Fruit fly (Drosophila melanogaster) whole organism, embryonic: ENCODE results near the gene Rdl.

Source experiments
- ATbp ChIP-seq: fragments of 200-800 bp; sonication (Bioruptor generic); optimal IDR thresholded peaks from 2 replicates; lab custom pipeline; 2017; ENCODE audit warnings: missing biosample characterization, mild to moderate bottlenecking, missing genetic modification characterization, missing genetic modification reagents
- Antp ChIP-seq: fragments of 200-800 bp; sonication (Bioruptor generic); optimal IDR thresholded peaks from 3 replicates; lab custom pipeline; 2016; ENCODE audit warnings: missing biosample characterization, missing genetic modification characterization
- Atf3 ChIP-seq: fragments of 200-800 bp; sonication (Bioruptor generic); optimal IDR thresholded peaks from 3 replicates; lab custom pipeline; 2016; ENCODE audit warnings: missing biosample characterization, missing genetic modification characterization
- C15 ChIP-seq: fragments of 200-800 bp; sonication (Bioruptor generic); IDR thresholded peaks from 3 replicates; pipeline ENCODE4 v1.3.6; 2022; ENCODE audit warnings: missing biosample characterization, missing genetic modification characterization
- CG1024 ChIP-seq: fragments of 200-800 bp; sonication (Bioruptor generic); IDR thresholded peaks from 2 replicates; pipeline ENCODE4 v1.3.6; 2022; ENCODE audit warnings: missing biosample characterization, missing genetic modification characterization
- CG10431 ChIP-seq: fragments of 200-800 bp; sonication (Bioruptor generic); optimal IDR thresholded peaks from 3 replicates; lab custom pipeline; 2018; ENCODE audit warnings: missing biosample characterization, mild to moderate bottlenecking, missing genetic modification characterization
- CG10959 ChIP-seq: fragments of 200-800 bp; sonication (Bioruptor generic); IDR thresholded peaks from 2 replicates; pipeline ENCODE4 v1.3.6; 2022; ENCODE audit warnings: missing biosample characterization, missing genetic modification characterization
- CG13894 ChIP-seq: fragments of 200-800 bp; sonication (Bioruptor generic); optimal IDR thresholded peaks from 3 replicates; lab custom pipeline; 2018; ENCODE audit warnings: missing biosample characterization, mild to moderate bottlenecking, missing genetic modification characterization, moderate library complexity
- CG15696 ChIP-seq: fragments of 200-800 bp; sonication (Bioruptor generic); optimal IDR thresholded peaks from 2 replicates; lab custom pipeline; 2019; ENCODE audit warnings: missing biosample characterization, mild to moderate bottlenecking, missing genetic modification characterization, moderate library complexity
- CG17361 ChIP-seq: fragments of 200-800 bp; sonication (Bioruptor generic); IDR thresholded peaks from 3 replicates; pipeline ENCODE4 v1.3.6; 2022; ENCODE audit warnings: missing biosample characterization, missing genetic modification characterization
- CG17612 ChIP-seq: fragments of 200-800 bp; sonication (Bioruptor generic); IDR thresholded peaks from 2 replicates; pipeline ENCODE4 v1.3.6; 2022; ENCODE audit warnings: missing biosample characterization, missing genetic modification characterization
- CG1792 ChIP-seq: fragments of 200-800 bp; sonication (Bioruptor generic); optimal IDR thresholded peaks from 2 replicates; lab custom pipeline; 2016; ENCODE audit warnings: missing biosample characterization, missing genetic modification characterization
- CG30403 ChIP-seq: fragments of 200-800 bp; sonication (Bioruptor generic); optimal IDR thresholded peaks from 3 replicates; lab custom pipeline; 2016; ENCODE audit warnings: missing biosample characterization, missing genetic modification characterization
- CG32772 ChIP-seq: fragments of 200-800 bp; sonication (Bioruptor generic); IDR thresholded peaks from 2 replicates; pipeline ENCODE4 v1.3.6; 2022; ENCODE audit warnings: missing biosample characterization, missing genetic modification characterization
- CG33213 ChIP-seq: fragments of 200-800 bp; sonication (Bioruptor generic); optimal IDR thresholded peaks from 3 replicates; lab custom pipeline; 2016; ENCODE audit warnings: missing biosample characterization, missing genetic modification characterization
- CG34422 ChIP-seq: fragments of 200-800 bp; sonication (Bioruptor generic); IDR thresholded peaks from 3 replicates; pipeline ENCODE4 v1.3.6; 2022; ENCODE audit warnings: missing biosample characterization, missing genetic modification characterization
- CG3995 ChIP-seq: fragments of 200-800 bp; sonication (Bioruptor generic); optimal IDR thresholded peaks from 3 replicates; lab custom pipeline; 2016; ENCODE audit warnings: missing biosample characterization, missing genetic modification characterization
- CG5245 ChIP-seq: fragments of 200-800 bp; sonication (Bioruptor generic); optimal IDR thresholded peaks from 3 replicates; lab custom pipeline; 2016; ENCODE audit warnings: missing biosample characterization, missing genetic modification characterization
- CG6175 ChIP-seq: fragments of 200-800 bp; sonication (Bioruptor generic); IDR thresholded peaks from 3 replicates; pipeline ENCODE4 v1.3.6; 2022; ENCODE audit warnings: missing biosample characterization, missing genetic modification characterization
- CG6272 ChIP-seq: fragments of 200-800 bp; sonication (Bioruptor generic); IDR thresholded peaks from 2 replicates; pipeline ENCODE4 v1.3.6; 2022; ENCODE audit warnings: missing biosample characterization, missing genetic modification characterization
- CG7372 ChIP-seq: fragments of 200-800 bp; sonication (Bioruptor generic); IDR thresholded peaks from 2 replicates; pipeline ENCODE4 v1.3.6; 2022; ENCODE audit warnings: missing biosample characterization, missing genetic modification characterization
- CG7786 ChIP-seq: fragments of 200-800 bp; sonication (Bioruptor generic); optimal IDR thresholded peaks from 2 replicates; lab custom pipeline; 2016; ENCODE audit warnings: missing biosample characterization, missing genetic modification characterization
- Dll ChIP-seq: fragments of 200-800 bp; sonication (Bioruptor generic); IDR thresholded peaks from 4 replicates; pipeline ENCODE4 v1.3.6; 2022; ENCODE audit warnings: missing biosample characterization, missing genetic modification characterization; ENCODE audit not compliant: partially characterized antibody
- Gsc ChIP-seq: fragments of 200-800 bp; sonication (Bioruptor generic); IDR thresholded peaks from 2 replicates; pipeline ENCODE4 v1.3.6; 2022; ENCODE audit warnings: missing biosample characterization, missing genetic modification characterization
- Hand ChIP-seq: fragments of 200-800 bp; sonication (Bioruptor generic); optimal IDR thresholded peaks from 2 replicates; lab custom pipeline; 2017; ENCODE audit warnings: mild to moderate bottlenecking, missing biosample characterization, missing genetic modification reagents, missing genetic modification characterization
- MESR4 ChIP-seq: fragments of 200-800 bp; sonication (Bioruptor generic); optimal IDR thresholded peaks from 2 replicates; lab custom pipeline; 2018; ENCODE audit warnings: missing biosample characterization, mild to moderate bottlenecking, missing genetic modification characterization, moderate library complexity
- Mad ChIP-seq: fragments of 200-800 bp; sonication (Bioruptor generic); optimal IDR thresholded peaks from 2 replicates; lab custom pipeline; 2016; ENCODE audit warnings: missing biosample characterization, missing genetic modification characterization
- Myb ChIP-seq: fragments of 200-800 bp; sonication (Bioruptor generic); optimal IDR thresholded peaks from 2 replicates; lab custom pipeline; 2016; ENCODE audit warnings: missing biosample characterization, missing genetic modification characterization
- NfI ChIP-seq: fragments of 200-800 bp; sonication (Bioruptor generic); optimal IDR thresholded peaks from 3 replicates; lab custom pipeline; 2018; ENCODE audit warnings: missing biosample characterization, mild to moderate bottlenecking, missing genetic modification characterization, moderate library complexity
- PHDP ChIP-seq: fragments of 200-800 bp; sonication (Bioruptor generic); optimal IDR thresholded peaks from 3 replicates; lab custom pipeline; 2018; ENCODE audit warnings: missing biosample characterization, mild to moderate bottlenecking, missing genetic modification characterization, moderate library complexity
- Poxn ChIP-seq: fragments of 200-800 bp; sonication (Bioruptor generic); IDR thresholded peaks from 2 replicates; pipeline ENCODE4 v1.3.6; 2022; ENCODE audit warnings: missing biosample characterization, missing genetic modification characterization
- Ptx1 ChIP-seq: fragments of 200-800 bp; sonication (Bioruptor generic); IDR thresholded peaks from 2 replicates; pipeline ENCODE4 v1.3.6; 2022; ENCODE audit warnings: missing biosample characterization, missing genetic modification characterization
- Sox100B ChIP-seq: fragments of 200-800 bp; sonication (Bioruptor generic); optimal IDR thresholded peaks from 3 replicates; lab custom pipeline; 2018; ENCODE audit warnings: missing biosample characterization, mild to moderate bottlenecking, missing genetic modification characterization
- abd-A ChIP-seq: fragments of 200-800 bp; sonication (Bioruptor generic); optimal IDR thresholded peaks from 3 replicates; lab custom pipeline; 2019; ENCODE audit warnings: missing biosample characterization, mild to moderate bottlenecking, missing genetic modification characterization, moderate library complexity
- ase ChIP-seq: fragments of 200-800 bp; sonication (Bioruptor generic); IDR thresholded peaks from 3 replicates; pipeline ENCODE4 v1.3.6; 2022; ENCODE audit warnings: missing biosample characterization, missing genetic modification characterization
- bcd ChIP-seq: fragments of 200-800 bp; sonication (Bioruptor generic); optimal IDR thresholded peaks from 2 replicates; lab custom pipeline; 2017; ENCODE audit warnings: missing biosample characterization, mild to moderate bottlenecking, missing genetic modification characterization
- br ChIP-seq: fragments of >200 bp; optimal IDR thresholded peaks from 2 replicates; lab custom pipeline; 2017
- emc ChIP-seq: fragments of 200-800 bp; sonication (Bioruptor generic); optimal IDR thresholded peaks from 2 replicates; lab custom pipeline; 2016; ENCODE audit warnings: missing biosample characterization, missing genetic modification characterization
- ems ChIP-seq: fragments of 200-800 bp; sonication (Bioruptor generic); optimal IDR thresholded peaks from 3 replicates; lab custom pipeline; 2016; ENCODE audit warnings: missing biosample characterization, missing genetic modification characterization
- fd102C ChIP-seq: fragments of 200-800 bp; sonication (Bioruptor generic); optimal IDR thresholded peaks from 2 replicates; lab custom pipeline; 2018; ENCODE audit warnings: missing biosample characterization, mild to moderate bottlenecking, missing genetic modification characterization, moderate library complexity
- ftz-f1 ChIP-seq: fragments of 200-800 bp; sonication (Bioruptor generic); optimal IDR thresholded peaks from 2 replicates; lab custom pipeline; 2016; ENCODE audit warnings: missing biosample characterization, missing genetic modification characterization
- hkb ChIP-seq, 2 experiments: fragments of 200-800 bp in 1 of 2; fragments of >200 bp in 1 of 2; sonication (Bioruptor generic) in 1 of 2; IDR thresholded peaks in 1 of 2; optimal IDR thresholded peaks in 1 of 2; 2 replicates each; pipeline versions ENCODE4 v1.3.6 to Lab custom; 2017 to 2022; ENCODE audit warnings: missing biosample characterization in 1 of 2, missing genetic modification characterization in 1 of 2
- jumu ChIP-seq: fragments of 200-800 bp; sonication (Bioruptor generic); optimal IDR thresholded peaks from 3 replicates; lab custom pipeline; 2016; ENCODE audit warnings: missing biosample characterization, missing genetic modification characterization
- mld ChIP-seq: fragments of 200-800 bp; sonication (Bioruptor generic); IDR thresholded peaks from 3 replicates; pipeline ENCODE4 v1.3.6; 2022; ENCODE audit warnings: missing biosample characterization, missing genetic modification characterization; ENCODE audit not compliant: partially characterized antibody
- nau ChIP-seq: fragments of 200-800 bp; sonication (Bioruptor generic); optimal IDR thresholded peaks from 3 replicates; lab custom pipeline; 2017; ENCODE audit warnings: missing biosample characterization, mild to moderate bottlenecking, missing genetic modification characterization, missing genetic modification reagents
- onecut ChIP-seq: fragments of 200-800 bp; sonication (Bioruptor generic); IDR thresholded peaks from 2 replicates; pipeline ENCODE4 v1.3.6; 2022; ENCODE audit warnings: missing biosample characterization, missing genetic modification characterization
- sr ChIP-seq: fragments of 200-800 bp; sonication (Bioruptor generic); IDR thresholded peaks from 3 replicates; pipeline ENCODE4 v1.3.6; 2022; ENCODE audit warnings: missing biosample characterization, missing genetic modification characterization
- tgo ChIP-seq: fragments of 200-800 bp; sonication (Bioruptor generic); IDR thresholded peaks from 3 replicates; pipeline ENCODE4 v1.3.6; 2022; ENCODE audit warnings: missing biosample characterization, missing genetic modification characterization
- tin ChIP-seq: fragments of 200-800 bp; sonication (Bioruptor generic); optimal IDR thresholded peaks from 3 replicates; lab custom pipeline; 2016; ENCODE audit warnings: missing biosample characterization, missing genetic modification characterization
- trem ChIP-seq: fragments of 200-800 bp; optimal IDR thresholded peaks from 3 replicates; lab custom pipeline; 2019; ENCODE audit warnings: missing biosample characterization, mild to moderate bottlenecking, missing genetic modification characterization, moderate library complexity
- tup ChIP-seq: fragments of 200-800 bp; sonication (Bioruptor generic); optimal IDR thresholded peaks from 2 replicates; lab custom pipeline; 2016; ENCODE audit warnings: missing biosample characterization, mild to moderate bottlenecking, missing genetic modification characterization, moderate library complexity
- twi ChIP-seq: fragments of 200-800 bp; optimal IDR thresholded peaks from 2 replicates; lab custom pipeline; 2019; ENCODE audit warnings: missing biosample characterization, mild to moderate bottlenecking, missing genetic modification characterization, moderate library complexity
- zf30C ChIP-seq: fragments of 200-800 bp; sonication (Bioruptor generic); optimal IDR thresholded peaks from 3 replicates; lab custom pipeline; 2018; ENCODE audit warnings: missing biosample characterization, mild to moderate bottlenecking, missing genetic modification characterization

Rdl gene

dm6 chr3L:9121289-9121688 is 60.7 kb downstream of the Rdl start (continued):
- TF ChIP-seq ase = no peak
- peak; percentile 58 for TF ChIP-seq twi
- no peak for TF ChIP-seq jumu (GFP tag; lab: Kevin White, UChicago)
- no peak for TF ChIP-seq br
- no peak for TF ChIP-seq mld (GFP tag; lab: Robert Waterston, UW)
- peak; percentile 76 for TF ChIP-seq CG13894 (tag; lab: Kevin White, UChicago)
- peak; percentile 94 for TF ChIP-seq sr (GFP tag; lab: Robert Waterston, UW)
- no peak for TF ChIP-seq Atf3 (GFP tag; lab: Kevin White, UChicago)
- no peak for TF ChIP-seq Hand (GFP tag; lab: Kevin White, UChicago)
- no peak for TF ChIP-seq CG1792 (GFP tag; lab: Kevin White, UChicago)
- TF ChIP-seq CG6175 = no peak
- TF ChIP-seq CG17612 (GFP tag; lab: Robert Waterston, UW) = no peak
- no peak for TF ChIP-seq trem
- no peak for TF ChIP-seq CG7786 (GFP tag; lab: Kevin White, UChicago)
- no peak for TF ChIP-seq bcd (GFP tag; lab: Kevin White, UChicago)
- no peak for TF ChIP-seq emc (GFP tag; lab: Kevin White, UChicago)
- no peak for TF ChIP-seq CG10959 (GFP tag; lab: Robert Waterston, UW)
- TF ChIP-seq C15 = no peak
- TF ChIP-seq CG6272 = no peak
- TF ChIP-seq CG5245 (GFP tag; lab: Kevin White, UChicago) = no peak
- no peak for TF ChIP-seq Antp
- no peak for TF ChIP-seq MESR4
- TF ChIP-seq Gsc (GFP tag; lab: Robert Waterston, UW) = no peak
- TF ChIP-seq ATbp = no peak
- no peak for TF ChIP-seq CG3995 (GFP tag; lab: Kevin White, UChicago)
- TF ChIP-seq Dll (GFP tag; lab: Robert Waterston, UW) = no peak
- TF ChIP-seq abd-A (tag; lab: Kevin White, UChicago) = peak; percentile 70
- TF ChIP-seq Poxn = no peak
- no peak for TF ChIP-seq ftz-f1 (GFP tag; lab: Kevin White, UChicago)
- TF ChIP-seq CG7372 (GFP tag; lab: Robert Waterston, UW) = no peak
- no peak for TF ChIP-seq CG30403 (GFP tag; lab: Kevin White, UChicago)
- TF ChIP-seq tin (GFP tag; lab: Kevin White, UChicago) = no peak
- TF ChIP-seq Myb = no peak
- TF ChIP-seq CG33213 (GFP tag; lab: Kevin White, UChicago) = no peak
- TF ChIP-seq Mad (GFP tag; lab: Kevin White, UChicago) = no peak
- TF ChIP-seq NfI (GFP tag; lab: Kevin White, UChicago) = no peak
- TF ChIP-seq CG32772 (GFP tag; lab: Robert Waterston, UW) = no peak
- TF ChIP-seq zf30C (GFP tag; lab: Kevin White, UChicago) = no peak
- peak; percentile 8 for TF ChIP-seq nau (GFP tag; lab: Kevin White, UChicago)
- TF ChIP-seq CG17361 (GFP tag; lab: Robert Waterston, UW) = no peak
- TF ChIP-seq fd102C (GFP tag; lab: Kevin White, UChicago) = no peak
- no peak for TF ChIP-seq tgo (GFP tag; lab: Robert Waterston, UW)
- no peak for TF ChIP-seq Sox100B
- no peak for TF ChIP-seq PHDP (tag; lab: Kevin White, UChicago)
- TF ChIP-seq Ptx1 = no peak
- no peak for TF ChIP-seq CG10431 (GFP tag; lab: Kevin White, UChicago)
- TF ChIP-seq CG15696 (tag; lab: Kevin White, UChicago) = no peak
- no peak for TF ChIP-seq onecut (GFP tag; lab: Robert Waterston, UW)
- no peak for TF ChIP-seq hkb (optimal IDR thresholded peaks at IDR 0.05; lab: Kevin White, UChicago)
- TF ChIP-seq hkb (GFP tag; IDR thresholded peaks at IDR 0.05; lab: Robert Waterston, UW) = no peak
- TF ChIP-seq CG34422 (GFP tag; lab: Robert Waterston, UW) = no peak
- no peak for TF ChIP-seq tup
- TF ChIP-seq CG1024 (GFP tag; lab: Robert Waterston, UW) = no peak
- no peak for TF ChIP-seq ems (GFP tag; lab: Kevin White, UChicago)
